Worm (Caenorhabditis elegans) whole organism, midembryonic: ENCODE measurements around the gene F19G12.1.
"Not testable (repeated sequence)": the region's sequence is repeated elsewhere in the genome, so short reads cannot be mapped to it uniquely, and the experiment has no call there.

Experiments
- T22C8.4 ChIP-seq: fragments of 200-800 bp; sonication (Bioruptor generic); IDR thresholded peaks from 2 replicates; pipeline ENCODE4 v1.3.6; 2022; ENCODE audit warnings: missing genetic modification characterization, missing compliant biosample characterization
- cog-1 ChIP-seq: sonication (generic microtip); optimal IDR thresholded peaks from 2 replicates; lab custom pipeline; 2016; ENCODE audit warnings: missing genetic modification characterization, missing compliant biosample characterization
- flt-1 ChIP-seq: fragments of 200-800 bp; sonication (Bioruptor generic); IDR thresholded peaks from 2 replicates; pipeline ENCODE4 v1.3.6; 2022; ENCODE audit warnings: missing genetic modification characterization, missing compliant biosample characterization
- klf-2 ChIP-seq: fragments of 200-800 bp; sonication (Bioruptor generic); conservative IDR thresholded peaks from 2 replicates; pipeline ENCODE4 v1.3.6; 2022; ENCODE audit warnings: missing genetic modification reagents, missing genetic modification characterization, missing compliant biosample characterization
- med-1 ChIP-seq: sonication (generic microtip); optimal IDR thresholded peaks from 2 replicates; lab custom pipeline; 2017; ENCODE audit warnings: missing genetic modification characterization, mild to moderate bottlenecking, missing compliant biosample characterization, antibody characterized with exemption, missing genetic modification reagents; ENCODE audit not compliant: insufficient read depth
- ref-1 ChIP-seq: fragments of 200-800 bp; sonication (Bioruptor generic); conservative IDR thresholded peaks from 2 replicates; pipeline ENCODE4 v1.3.6; 2022; ENCODE audit warnings: missing genetic modification reagents, missing genetic modification characterization, missing compliant biosample characterization
- tab-1 ChIP-seq: fragments of 200-800 bp; sonication (Bioruptor generic); IDR thresholded peaks from 2 replicates; pipeline ENCODE4 v1.3.6; 2022; ENCODE audit warnings: missing genetic modification characterization, missing compliant biosample characterization
- ztf-23 ChIP-seq: fragments of 200-800 bp; sonication (Bioruptor generic); IDR thresholded peaks from 2 replicates; pipeline ENCODE4 v1.3.6; 2022; ENCODE audit warnings: missing genetic modification reagents, missing genetic modification characterization, missing compliant biosample characterization
- ztf-29 ChIP-seq: fragments of 200-800 bp; sonication (Bioruptor generic); IDR thresholded peaks from 2 replicates; pipeline ENCODE4 v1.3.6; 2022; ENCODE audit warnings: missing genetic modification reagents, missing genetic modification characterization, missing compliant biosample characterization

The F19G12.1 gene

ce11 chrX:1430707-1431106 is at the start of gene F19G12.1:
Gene F19G12.1, plus strand, starts transcription at chrX:1431007.
- not testable (repeated sequence) for TF ChIP-seq tab-1 (GFP tag; lab: Robert Waterston, UW); T22C8.4 (GFP tag; lab: Robert Waterston, UW); cog-1 (tag; lab: Kevin White, UChicago)

ce11 chrX:1381565-1381964 is 49.2 kb upstream of the F19G12.1 start, which contains the start of gene F56C3.10:
Gene F56C3.10, minus strand, starts transcription at chrX:1381665.
- no peak for TF ChIP-seq tab-1 (GFP tag; lab: Robert Waterston, UW)
- no peak for TF ChIP-seq ztf-23
- no peak for TF ChIP-seq ref-1
- no peak for TF ChIP-seq flt-1 (GFP tag; lab: Robert Waterston, UW)
- no peak for TF ChIP-seq med-1 (GFP tag; lab: Kevin White, UChicago)
- TF ChIP-seq T22C8.4 (GFP tag; lab: Robert Waterston, UW): no peak
- TF ChIP-seq cog-1 (tag; lab: Kevin White, UChicago): no peak
- TF ChIP-seq klf-2 (GFP tag; lab: Robert Waterston, UW): no peak
- TF ChIP-seq ztf-29 (GFP tag; lab: Robert Waterston, UW): no peak

ce11 chrX:1383546-1383945 is 47.3 kb upstream of the F19G12.1 start:
- TF ChIP-seq med-1 (GFP tag; lab: Kevin White, UChicago): no peak
- no peak for TF ChIP-seq tab-1 (GFP tag; lab: Robert Waterston, UW)
- no peak for TF ChIP-seq cog-1 (tag; lab: Kevin White, UChicago)
- no peak for TF ChIP-seq flt-1 (GFP tag; lab: Robert Waterston, UW)
- no peak for TF ChIP-seq klf-2 (GFP tag; lab: Robert Waterston, UW)
- no peak for TF ChIP-seq ztf-29 (GFP tag; lab: Robert Waterston, UW)
- no peak for TF ChIP-seq ztf-23
- TF ChIP-seq T22C8.4 (GFP tag; lab: Robert Waterston, UW): no peak
- no peak for TF ChIP-seq ref-1

- TF ChIP-seq ztf-29 (GFP tag; lab: Robert Waterston, UW): no peak
- no peak for TF ChIP-seq T22C8.4 (GFP tag; lab: Robert Waterston, UW)
- TF ChIP-seq cog-1 (tag; lab: Kevin White, UChicago): no peak
- no peak for TF ChIP-seq tab-1 (GFP tag; lab: Robert Waterston, UW)
- no peak for TF ChIP-seq ztf-23
- TF ChIP-seq med-1 (GFP tag; lab: Kevin White, UChicago): no peak
- no peak for TF ChIP-seq flt-1 (GFP tag; lab: Robert Waterston, UW)
- no peak for TF ChIP-seq ref-1
- no peak for TF ChIP-seq klf-2 (GFP tag; lab: Robert Waterston, UW)
These were observed 46.3 kb upstream of the F19G12.1 start, which contains the start of gene F56C3.8 for ce11 chrX:1384538-1384937. Gene F56C3.8, minus strand, starts transcription at chrX:1384638.

ce11 chrX:1386893-1387367 is 43.9 kb upstream of the F19G12.1 start, which contains the start of gene F56C3.1:
Gene F56C3.1, plus strand, starts transcription at chrX:1387317.
- no peak for TF ChIP-seq flt-1 (GFP tag; lab: Robert Waterston, UW)
- no peak for TF ChIP-seq T22C8.4 (GFP tag; lab: Robert Waterston, UW)
- no peak for TF ChIP-seq med-1 (GFP tag; lab: Kevin White, UChicago)
- TF ChIP-seq cog-1 (tag; lab: Kevin White, UChicago): no peak
- TF ChIP-seq tab-1 (GFP tag; lab: Robert Waterston, UW): no peak
- TF ChIP-seq ref-1: no peak
- no peak for TF ChIP-seq klf-2 (GFP tag; lab: Robert Waterston, UW)
- TF ChIP-seq ztf-23: no peak
- no peak for TF ChIP-seq ztf-29 (GFP tag; lab: Robert Waterston, UW)

- TF ChIP-seq cog-1 (tag; lab: Kevin White, UChicago): peak; percentile 40
- TF ChIP-seq ref-1: no peak
These were observed 41.3 kb upstream of the F19G12.1 start for ce11 chrX:1389382-1389983.

- TF ChIP-seq tab-1 (GFP tag; lab: Robert Waterston, UW): no peak
- no peak for TF ChIP-seq klf-2 (GFP tag; lab: Robert Waterston, UW)
- TF ChIP-seq med-1 (GFP tag; lab: Kevin White, UChicago): no peak
- TF ChIP-seq ztf-23: no peak
- TF ChIP-seq ztf-29 (GFP tag; lab: Robert Waterston, UW): no peak
- TF ChIP-seq ref-1: no peak
- no peak for TF ChIP-seq cog-1 (tag; lab: Kevin White, UChicago)
- no peak for TF ChIP-seq flt-1 (GFP tag; lab: Robert Waterston, UW)
- TF ChIP-seq T22C8.4 (GFP tag; lab: Robert Waterston, UW): no peak
These were observed 36.9 kb upstream of the F19G12.1 start, which contains the start of gene F56C3.9 for ce11 chrX:1393891-1394290. Gene F56C3.9, minus strand, starts transcription at chrX:1393991.

- no peak for TF ChIP-seq klf-2 (GFP tag; lab: Robert Waterston, UW)
- no peak for TF ChIP-seq ztf-23
- TF ChIP-seq ref-1: no peak
- no peak for TF ChIP-seq flt-1 (GFP tag; lab: Robert Waterston, UW)
- no peak for TF ChIP-seq T22C8.4 (GFP tag; lab: Robert Waterston, UW)
- TF ChIP-seq tab-1 (GFP tag; lab: Robert Waterston, UW): no peak
- TF ChIP-seq med-1 (GFP tag; lab: Kevin White, UChicago): no peak
- TF ChIP-seq cog-1 (tag; lab: Kevin White, UChicago): no peak
- TF ChIP-seq ztf-29 (GFP tag; lab: Robert Waterston, UW): no peak
These were observed 36.4 kb upstream of the F19G12.1 start for ce11 chrX:1394437-1394836.

ce11 chrX:1395793-1396192 is 35.0 kb upstream of the F19G12.1 start:
- TF ChIP-seq T22C8.4 (GFP tag; lab: Robert Waterston, UW): no peak
- TF ChIP-seq ztf-23: no peak
- TF ChIP-seq tab-1 (GFP tag; lab: Robert Waterston, UW): no peak
- no peak for TF ChIP-seq cog-1 (tag; lab: Kevin White, UChicago)
- TF ChIP-seq ztf-29 (GFP tag; lab: Robert Waterston, UW): no peak
- no peak for TF ChIP-seq flt-1 (GFP tag; lab: Robert Waterston, UW)
- TF ChIP-seq klf-2 (GFP tag; lab: Robert Waterston, UW): no peak
- no peak for TF ChIP-seq med-1 (GFP tag; lab: Kevin White, UChicago)
- no peak for TF ChIP-seq ref-1
